Worm (Caenorhabditis elegans) whole organism, early embryonic: ENCODE data around the gene gcy-22.

Experiments
- ama-1 ChIP-seq: fragments of 150-350 bp; optimal IDR thresholded peaks from 2 replicates; lab custom pipeline; 2014
- scrt-1 ChIP-seq: fragments of 200-800 bp; sonication (Bioruptor generic); IDR thresholded peaks from 2 replicates; pipeline ENCODE4 v1.3.6; 2022; ENCODE audit warnings: missing genetic modification characterization, missing compliant biosample characterization

ce11 chrV:20779707-20780346, 45.0 kb downstream of the gcy-22 start:
- TF ChIP-seq ama-1: no peak
- no peak for TF ChIP-seq scrt-1 (GFP tag; lab: Robert Waterston, UW)
